Fruit fly (Drosophila melanogaster): ENCODE measurements around the gene CG32533.

The CG32533 gene

DNA sequence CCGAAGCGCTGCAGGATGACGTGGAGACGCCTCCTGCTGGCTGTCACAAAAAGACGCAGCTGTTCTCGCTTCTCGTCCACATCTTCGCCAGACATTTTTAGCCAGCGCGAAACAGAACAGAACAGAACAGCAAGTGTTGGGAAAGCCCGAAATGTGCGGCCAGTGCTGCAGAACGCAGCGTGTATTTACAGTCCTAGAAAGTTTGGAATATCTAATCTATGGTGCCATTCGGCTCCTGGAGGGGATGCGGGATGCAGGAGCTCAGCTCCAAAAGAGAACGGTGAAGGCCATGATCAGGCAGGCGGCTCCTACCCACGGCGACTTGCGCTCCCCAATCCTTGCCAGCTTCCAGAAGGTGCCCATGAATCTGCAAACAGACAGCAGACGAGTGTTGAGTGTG is 15.1 kb upstream of the CG32533 start, which contains the start of gene CG12204 (continued):
- TF ChIP-seq Blimp-1 (GFP tag; optimal IDR thresholded peaks at IDR 0.05) (no peak), exex (tag; optimal IDR thresholded peaks at IDR 0.05) (no peak), CG1647 (GFP tag; optimal IDR thresholded peaks at IDR 0.05) (no peak), vvl (GFP tag; IDR thresholded peaks at IDR 0.05) (peak; percentile 23; the same call in 1 of the 2 replicates), CG7556 (GFP tag; optimal IDR thresholded peaks at IDR 0.05) (no peak), stc (GFP tag; IDR thresholded peaks at IDR 0.05) (no peak), sna (GFP tag; IDR thresholded peaks at IDR 0.05; ENCODE audit: partially characterized antibody) (no peak), btn (GFP tag; optimal IDR thresholded peaks at IDR 0.05) (peak; percentile 19), dpn (GFP tag; optimal IDR thresholded peaks at IDR 0.05) (peak in 1 of 2 experiments; percentile 10)

DNA sequence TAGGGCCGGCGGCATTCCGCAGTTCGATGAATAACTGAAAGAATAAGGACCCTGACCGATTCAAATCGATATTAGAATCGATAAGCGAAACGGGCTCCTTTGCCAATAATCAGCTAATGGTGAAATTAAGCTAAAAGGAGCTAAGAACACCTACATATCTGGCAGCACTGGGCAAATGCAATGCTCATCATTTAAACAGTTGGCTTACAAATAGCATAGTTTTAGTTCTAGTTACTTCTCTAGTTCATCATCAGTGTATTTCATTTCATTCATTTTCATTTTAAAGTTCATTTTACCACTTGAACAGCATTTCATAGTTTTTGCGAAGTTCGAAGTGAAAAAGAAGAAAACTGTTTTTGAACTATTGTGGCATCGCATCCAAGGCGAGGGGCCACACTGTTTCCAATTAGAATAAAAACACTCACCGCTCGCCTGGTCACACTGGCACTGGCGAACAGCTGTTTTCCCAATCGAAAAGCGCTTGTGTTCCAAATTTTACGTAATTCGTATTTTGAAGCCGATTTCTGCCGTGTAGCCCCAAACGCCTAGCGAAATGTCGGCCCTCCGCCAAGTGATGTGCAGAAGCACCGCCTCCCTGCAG is 12.9 kb upstream of the CG32533 start, which contains the start of the genes pcm and ND-18:
pcm (minus strand) TSS at position 28 of the 601 bp plus-strand sequence.
ND-18 (plus strand) TSS at position 438 of the 601 bp plus-strand sequence.
- TF ChIP-seq nmo (GFP tag; optimal IDR thresholded peaks at IDR 0.05) (peak; percentile 9), CG6689 (GFP tag; IDR thresholded peaks at IDR 0.05) (no peak), Scr (GFP tag; IDR thresholded peaks at IDR 0.05; ENCODE audit: partially characterized antibody) (0 out of 2 replicates have a peak, but pooled peaks have one; percentile 19), CG7372 (GFP tag; IDR thresholded peaks at IDR 0.05) (no peak), Mad (GFP tag; optimal IDR thresholded peaks at IDR 0.05) (no peak), Abd-B (GFP tag; optimal IDR thresholded peaks at IDR 0.05) (no peak), Usf (GFP tag; optimal IDR thresholded peaks at IDR 0.05) (no peak), lilli (GFP tag; optimal IDR thresholded peaks at IDR 0.05) (peak; percentile 31), scrt (GFP tag; optimal IDR thresholded peaks at IDR 0.05) (no peak), CkIIα-i1 (GFP tag; IDR thresholded peaks at IDR 0.05) (no peak), sqz (GFP tag; optimal IDR thresholded peaks at IDR 0.05) (no peak), Elba2 (GFP tag; optimal IDR thresholded peaks at IDR 0.05) (peak; percentile 60), CG9609 (GFP tag; optimal IDR thresholded peaks at IDR 0.05) (peak; percentile 28), CG4328 (GFP tag; optimal IDR thresholded peaks at IDR 0.05) (no peak), YL-1 (GFP tag; optimal IDR thresholded peaks at IDR 0.05) (peak; percentile 33), zen (tag; optimal IDR thresholded peaks at IDR 0.05) (peak; percentile 2), NK7.1 (GFP tag; optimal IDR thresholded peaks at IDR 0.05) (no peak), salm (tag; optimal IDR thresholded peaks at IDR 0.05) (no peak), insv (GFP tag; optimal IDR thresholded peaks at IDR 0.05) (peak; percentile 90 to 98), CG9437 (GFP tag; optimal IDR thresholded peaks at IDR 0.05) (peak; percentile 60), CG14050 (GFP tag; IDR thresholded peaks at IDR 0.05) (no peak), CG10565 (GFP tag; optimal IDR thresholded peaks at IDR 0.05) (no peak), Sin3A (optimal IDR thresholded peaks at IDR 0.05) (peak; percentile 90), Trl (optimal IDR thresholded peaks at IDR 0.05) (no peak), Trl (GFP tag; optimal IDR thresholded peaks at IDR 0.05) (no peak), z (GFP tag; IDR thresholded peaks at IDR 0.05) (no peak), Med (GFP tag) (peak; percentile 61), CG18476 (GFP tag; optimal IDR thresholded peaks at IDR 0.05) (no peak), CG2120 (GFP tag; optimal IDR thresholded peaks at IDR 0.05) (peak; percentile 4), CG14710 (tag; optimal IDR thresholded peaks at IDR 0.05) (peak; percentile 99), Ets97D (GFP tag; optimal IDR thresholded peaks at IDR 0.05) (peak; percentile 38), grau (tag; optimal IDR thresholded peaks at IDR 0.05) (no peak), NFAT (GFP tag; IDR thresholded peaks at IDR 0.05) (no peak), CG4360 (GFP tag; IDR thresholded peaks at IDR 0.05) (no peak), CG10267 (tag; optimal IDR thresholded peaks at IDR 0.05) (peak; percentile 54), onecut (GFP tag; IDR thresholded peaks at IDR 0.05) (no peak), Bgb (GFP tag; IDR thresholded peaks at IDR 0.05; ENCODE audit: partially characterized antibody) (peak; percentile 6; the same call in 1 of the 2 replicates), CG12391 (tag; optimal IDR thresholded peaks at IDR 0.05) (peak; percentile 25), CG11504 (tag; optimal IDR thresholded peaks at IDR 0.05) (peak; percentile 96), CG12155 (GFP tag; optimal IDR thresholded peaks at IDR 0.05) (no peak), her (GFP tag; optimal IDR thresholded peaks at IDR 0.05) (no peak)
